Fruit fly (Drosophila melanogaster) S2 (cell line): ENCODE measurements around the gene CG7536.

Experiments
- CG8478 ChIP-seq: fragments of >200 bp; optimal IDR thresholded peaks from 2 replicates; lab custom pipeline; 2018
- CTCF ChIP-seq, 2 experiments: fragments of >200 bp; optimal IDR thresholded peaks; 2 replicates each; lab custom pipeline; 2018

- no peak for TF ChIP-seq CG8478
- TF ChIP-seq CTCF (optimal IDR thresholded peaks at IDR 0.05; lab: Kevin White, UChicago), result no peak
Observed at dm6 chrX:18058108-18058507, 30.2 kb downstream of the CG7536 start.
